Worm (Caenorhabditis elegans) whole organism, mixed stage, embryonic: ENCODE measurements around the gene K03H6.4.

Source experiments
- elt-3 ChIP-seq: fragments of 150-350 bp; optimal IDR thresholded peaks from 2 replicates; lab custom pipeline; 2014; ENCODE audit warnings: missing biosample characterization, missing genetic modification characterization
- lin-13 ChIP-seq: fragments of 150-350 bp; optimal IDR thresholded peaks from 2 replicates; lab custom pipeline; 2014; ENCODE audit warnings: missing biosample characterization, missing genetic modification characterization
- nhr-237 ChIP-seq: fragments of 150-350 bp; optimal IDR thresholded peaks from 2 replicates; lab custom pipeline; 2014; ENCODE audit warnings: missing biosample characterization, missing genetic modification characterization
- nhr-28 ChIP-seq: fragments of 150-350 bp; optimal IDR thresholded peaks from 2 replicates; lab custom pipeline; 2014; ENCODE audit warnings: missing biosample characterization, missing genetic modification characterization
- nhr-76 ChIP-seq: sonication (generic microtip); optimal IDR thresholded peaks from 2 replicates; lab custom pipeline; 2017; ENCODE audit warnings: missing biosample characterization, missing genetic modification characterization
- unc-39 ChIP-seq: fragments of 150-350 bp; optimal IDR thresholded peaks from 2 replicates; lab custom pipeline; 2014; ENCODE audit warnings: missing biosample characterization, missing genetic modification characterization
- unc-62 ChIP-seq: fragments of 150-350 bp; optimal IDR thresholded peaks from 2 replicates; lab custom pipeline; 2014; ENCODE audit warnings: missing biosample characterization, missing genetic modification reagents, missing genetic modification characterization

ce11 chrIV:1515891-1516290 is 5.2 kb downstream of the K03H6.4 start:
- TF ChIP-seq nhr-237 (no peak), elt-3 (no peak), unc-39 (tag; lab: Kevin White, UChicago) (no peak), nhr-76 (tag; lab: Kevin White, UChicago) (no peak), nhr-28 (tag; lab: Kevin White, UChicago) (no peak), lin-13 (tag; lab: Kevin White, UChicago) (no peak), unc-62 (GFP tag; lab: Kevin White, UChicago) (no peak)
